Fruit fly (Drosophila melanogaster) whole organism, wandering third instar larva: ENCODE results near the gene CG43998.
A peak's percentile ranks its signal among the peaks of the same experiment; 100 is the strongest.

Source experiments
- Abd-B ChIP-seq: fragments of >200 bp; optimal IDR thresholded peaks from 2 replicates; lab custom pipeline; 2017; ENCODE audit warnings: missing biosample characterization, missing genetic modification characterization
- CG32264 ChIP-seq: fragments of 200-800 bp; sonication (Bioruptor generic); optimal IDR thresholded peaks from 2 replicates; lab custom pipeline; 2016; ENCODE audit warnings: missing biosample characterization, missing genetic modification characterization
- CG9705 ChIP-seq: fragments of 200-800 bp; sonication (Bioruptor generic); optimal IDR thresholded peaks from 2 replicates; lab custom pipeline; 2018; ENCODE audit warnings: missing biosample characterization, mild to moderate bottlenecking, missing genetic modification characterization
- CrebA ChIP-seq: fragments of 200-800 bp; sonication (Bioruptor generic); optimal IDR thresholded peaks from 2 replicates; lab custom pipeline; 2016; ENCODE audit warnings: missing biosample characterization, mild to moderate bottlenecking, missing genetic modification characterization, borderline replicate concordance
- Dfd ChIP-seq: fragments of >200 bp; optimal IDR thresholded peaks from 2 replicates; lab custom pipeline; 2017; ENCODE audit warnings: missing biosample characterization, missing genetic modification characterization
- Dif ChIP-seq: fragments of 200-275, 200-300 bp; sonication (Bioruptor generic); optimal IDR thresholded peaks from 2 replicates; lab custom pipeline; 2018; ENCODE audit warnings: missing biosample characterization, missing genetic modification characterization; ENCODE audit not compliant: partially characterized antibody
- GATAd ChIP-seq: sonication (Bioruptor generic); optimal IDR thresholded peaks from 2 replicates; lab custom pipeline; 2016; ENCODE audit warnings: missing biosample characterization, missing genetic modification characterization
- HLH106 ChIP-seq: fragments of 200-800 bp; optimal IDR thresholded peaks from 3 replicates; lab custom pipeline; 2019; ENCODE audit warnings: missing biosample characterization, mild to moderate bottlenecking, missing genetic modification characterization, moderate library complexity
- Hnf4 ChIP-seq: fragments of 200-800 bp; sonication (Bioruptor generic); optimal IDR thresholded peaks from 2 replicates; lab custom pipeline; 2016; ENCODE audit warnings: missing biosample characterization, mild to moderate bottlenecking, missing genetic modification characterization
- Hr78 ChIP-seq: fragments of >200 bp; optimal IDR thresholded peaks from 2 replicates; lab custom pipeline; 2017; ENCODE audit warnings: missing biosample characterization, missing genetic modification characterization
- Jra ChIP-seq: sonication (Bioruptor generic); optimal IDR thresholded peaks from 2 replicates; lab custom pipeline; 2016; ENCODE audit warnings: missing biosample characterization, missing genetic modification characterization
- Mio ChIP-seq: sonication (Bioruptor generic); optimal IDR thresholded peaks from 2 replicates; lab custom pipeline; 2016; ENCODE audit warnings: missing biosample characterization, missing genetic modification characterization
- Myc ChIP-seq: fragments of >200 bp; optimal IDR thresholded peaks from 2 replicates; lab custom pipeline; 2017
- N ChIP-seq: fragments of >200 bp; optimal IDR thresholded peaks from 2 replicates; lab custom pipeline; 2018; ENCODE audit warnings: missing biosample characterization, missing external identifiers, missing genetic modification characterization
- OdsH ChIP-seq: fragments of 200-800 bp; sonication (Bioruptor generic); optimal IDR thresholded peaks from 2 replicates; lab custom pipeline; 2016; ENCODE audit warnings: missing biosample characterization, mild to moderate bottlenecking, missing genetic modification characterization
- Rel ChIP-seq, 2 experiments: fragments of 200-800 bp; sonication (Bioruptor generic) in 1 of 2; optimal IDR thresholded peaks; 2 replicates in 1 of 2; 3 replicates in 1 of 2; lab custom pipeline; 2016 to 2019; ENCODE audit warnings: mild to moderate bottlenecking in 2 of 2, missing biosample characterization in 2 of 2, missing genetic modification characterization in 2 of 2, moderate library complexity in 1 of 2
- Sp1 ChIP-seq: fragments of 200-800 bp; sonication (Bioruptor generic); optimal IDR thresholded peaks from 3 replicates; lab custom pipeline; 2019; ENCODE audit warnings: missing biosample characterization, mild to moderate bottlenecking, missing genetic modification characterization, moderate library complexity
- Vsx2 ChIP-seq: fragments of 200-300, 225-300 bp; sonication (Bioruptor generic); optimal IDR thresholded peaks from 2 replicates; lab custom pipeline; 2018; ENCODE audit warnings: missing biosample characterization, missing genetic modification characterization; ENCODE audit not compliant: partially characterized antibody
- br ChIP-seq: fragments of 200-800 bp; sonication (Bioruptor generic); optimal IDR thresholded peaks from 2 replicates; lab custom pipeline; 2016; ENCODE audit warnings: missing biosample characterization, missing genetic modification characterization
- brk ChIP-seq: fragments of 200-800 bp; sonication (Bioruptor generic); optimal IDR thresholded peaks from 2 replicates; lab custom pipeline; 2016; ENCODE audit warnings: missing biosample characterization, mild to moderate bottlenecking, missing genetic modification characterization
- dl ChIP-seq, 2 experiments: fragments of 175-275, 200-275 bp in 1 of 2; fragments of 200-275 bp in 1 of 2; sonication (Bioruptor generic); optimal IDR thresholded peaks; lab custom pipeline; 2018; ENCODE audit warnings: mild to moderate bottlenecking in 2 of 2, missing biosample characterization in 2 of 2, missing genetic modification characterization in 2 of 2, moderate library complexity in 2 of 2; ENCODE audit not compliant: partially characterized antibody in 2 of 2, insufficient read depth in 1 of 2
- dmrt93B ChIP-seq: fragments of 200-800 bp; sonication (Bioruptor generic); optimal IDR thresholded peaks from 2 replicates; lab custom pipeline; 2018; ENCODE audit warnings: missing biosample characterization, mild to moderate bottlenecking, missing genetic modification characterization
- dsf ChIP-seq: sonication (Bioruptor generic); optimal IDR thresholded peaks from 2 replicates; lab custom pipeline; 2016; ENCODE audit warnings: missing biosample characterization, missing genetic modification characterization, borderline replicate concordance
- ey ChIP-seq: fragments of 200-800 bp; sonication (Bioruptor generic); optimal IDR thresholded peaks from 2 replicates; lab custom pipeline; 2016; ENCODE audit warnings: missing biosample characterization, missing genetic modification characterization
- foxo ChIP-seq, 2 experiments: fragments of 200-800 bp; sonication (Bioruptor generic); optimal IDR thresholded peaks; 2 replicates in 1 of 2; 3 replicates in 1 of 2; lab custom pipeline; 2016 to 2017; ENCODE audit warnings: missing biosample characterization in 2 of 2, missing genetic modification characterization in 2 of 2
- fru ChIP-seq: fragments of 200-800 bp; sonication (Bioruptor generic); optimal IDR thresholded peaks from 3 replicates; lab custom pipeline; 2016; ENCODE audit warnings: missing biosample characterization, mild to moderate bottlenecking, missing genetic modification characterization
- h ChIP-seq: fragments of 200-800 bp; sonication (Bioruptor generic); optimal IDR thresholded peaks from 3 replicates; lab custom pipeline; 2016; ENCODE audit warnings: missing biosample characterization, mild to moderate bottlenecking, missing genetic modification characterization
- jim ChIP-seq: fragments of 175-275, 200-325 bp; sonication (Bioruptor generic); optimal IDR thresholded peaks from 2 replicates; lab custom pipeline; 2016; ENCODE audit warnings: missing biosample characterization, mild to moderate bottlenecking, missing genetic modification characterization
- lola ChIP-seq: fragments of >200 bp; optimal IDR thresholded peaks from 2 replicates; lab custom pipeline; 2017; ENCODE audit warnings: missing biosample characterization, missing genetic modification characterization
- psq ChIP-seq: fragments of 200-800 bp; sonication (Bioruptor generic); optimal IDR thresholded peaks from 3 replicates; lab custom pipeline; 2017; ENCODE audit warnings: missing biosample characterization, mild to moderate bottlenecking, missing genetic modification characterization, moderate library complexity
- rgr ChIP-seq: fragments of 200-800 bp; sonication (Bioruptor generic); optimal IDR thresholded peaks from 3 replicates; lab custom pipeline; 2016; ENCODE audit warnings: missing biosample characterization, mild to moderate bottlenecking, missing genetic modification characterization
- sage ChIP-seq: fragments of 200-800 bp; sonication (Bioruptor generic); optimal IDR thresholded peaks from 2 replicates; lab custom pipeline; 2016; ENCODE audit warnings: missing biosample characterization, mild to moderate bottlenecking, missing genetic modification characterization
- sv ChIP-seq: fragments of 200-800 bp; sonication (Bioruptor generic); optimal IDR thresholded peaks from 3 replicates; lab custom pipeline; 2016; ENCODE audit warnings: missing biosample characterization, missing genetic modification characterization
- tai ChIP-seq: sonication (Bioruptor generic); optimal IDR thresholded peaks from 2 replicates; lab custom pipeline; 2016; ENCODE audit warnings: missing biosample characterization, missing genetic modification characterization
- usp ChIP-seq: fragments of >200 bp; optimal IDR thresholded peaks from 2 replicates; lab custom pipeline; 2017; ENCODE audit warnings: missing biosample characterization, missing genetic modification characterization
- woc ChIP-seq: sonication (Bioruptor generic); optimal IDR thresholded peaks from 2 replicates; lab custom pipeline; 2016; ENCODE audit warnings: missing biosample characterization, mild to moderate bottlenecking, missing genetic modification characterization

The CG43998 gene

DNA sequence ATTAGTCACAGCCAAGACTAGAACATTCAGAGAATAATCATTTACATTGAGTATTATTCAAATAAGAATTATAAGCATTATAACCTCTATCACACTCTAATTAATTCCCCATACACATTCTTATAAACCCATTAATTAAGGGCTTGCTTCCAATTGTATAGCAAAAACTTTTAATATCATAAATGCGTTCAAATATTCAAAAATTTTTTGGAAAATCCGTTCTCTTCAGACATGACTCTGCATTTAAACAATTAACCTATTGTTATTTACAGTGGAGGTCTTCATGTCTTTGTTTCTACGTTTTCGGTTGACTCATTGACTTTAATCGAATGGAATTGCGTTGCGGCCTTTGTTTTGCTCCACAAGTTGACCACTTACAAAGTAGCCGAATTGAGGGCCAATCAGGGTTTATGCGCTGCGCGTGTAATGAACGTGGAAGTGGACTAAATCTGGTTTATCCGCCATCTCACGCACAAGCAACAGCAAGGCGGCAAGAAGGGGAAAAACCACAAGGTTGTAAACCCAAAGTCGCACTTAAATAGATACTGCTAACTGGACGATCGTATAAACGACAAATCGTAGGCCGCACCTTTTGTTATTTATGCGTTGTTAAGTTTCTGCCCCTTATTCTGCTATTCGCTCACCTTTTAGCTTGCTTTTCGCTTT is 7.8 kb downstream of the CG43998 start:
- TF ChIP-seq dmrt93B (GFP tag; lab: Kevin White, UChicago) (peak; percentile 21), CG9705 (GFP tag; lab: Kevin White, UChicago) (peak; percentile 14), br (peak; percentile 66), fru (GFP tag; lab: Kevin White, UChicago) (peak; percentile 61), lola (no peak), OdsH (GFP tag; lab: Kevin White, UChicago) (peak; percentile 26), ey (GFP tag; lab: Kevin White, UChicago) (peak; percentile 51), h (GFP tag; lab: Kevin White, UChicago) (peak; percentile 50), foxo (GFP tag; optimal IDR thresholded peaks at IDR 0.05; lab: Kevin White, UChicago) (peak in 1 of 2 experiments; percentile 9), CG32264 (GFP tag; lab: Kevin White, UChicago) (no peak), Jra (GFP tag; lab: Kevin White, UChicago) (no peak), sage (no peak), Hnf4 (GFP tag; lab: Kevin White, UChicago) (peak; percentile 12), psq (GFP tag; lab: Kevin White, UChicago) (peak; percentile 4), Sp1 (GFP tag; lab: Kevin White, UChicago) (peak; percentile 44), rgr (GFP tag; lab: Kevin White, UChicago) (peak; percentile 57), Rel (GFP tag; optimal IDR thresholded peaks at IDR 0.05; lab: Kevin White, UChicago) (no peak), Rel (tag; optimal IDR thresholded peaks at IDR 0.05; lab: Kevin White, UChicago) (peak; percentile 42), HLH106 (tag; lab: Kevin White, UChicago) (peak; percentile 55)

DNA sequence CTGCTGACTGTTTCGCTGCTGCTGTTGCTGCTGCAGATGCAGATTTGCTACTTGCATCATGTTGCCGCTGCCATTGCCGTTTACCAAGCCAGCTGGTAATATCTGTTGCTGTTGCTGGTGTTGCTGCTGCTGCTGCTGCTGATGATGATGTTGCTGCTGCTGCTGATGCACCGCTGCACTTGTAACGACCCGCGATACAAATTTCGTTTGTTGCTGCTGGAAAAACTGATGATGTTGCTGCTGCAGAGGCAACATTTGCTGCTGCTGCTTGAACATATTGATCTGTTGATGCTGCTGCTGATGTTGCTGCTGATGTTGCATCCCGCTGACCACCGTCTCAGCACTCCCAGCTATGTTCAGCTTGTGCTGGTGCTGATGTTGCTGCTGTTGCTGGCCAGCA is 8.4 kb downstream of the CG43998 start:
- TF ChIP-seq br (no peak), Dfd (peak; percentile 95)

DNA sequence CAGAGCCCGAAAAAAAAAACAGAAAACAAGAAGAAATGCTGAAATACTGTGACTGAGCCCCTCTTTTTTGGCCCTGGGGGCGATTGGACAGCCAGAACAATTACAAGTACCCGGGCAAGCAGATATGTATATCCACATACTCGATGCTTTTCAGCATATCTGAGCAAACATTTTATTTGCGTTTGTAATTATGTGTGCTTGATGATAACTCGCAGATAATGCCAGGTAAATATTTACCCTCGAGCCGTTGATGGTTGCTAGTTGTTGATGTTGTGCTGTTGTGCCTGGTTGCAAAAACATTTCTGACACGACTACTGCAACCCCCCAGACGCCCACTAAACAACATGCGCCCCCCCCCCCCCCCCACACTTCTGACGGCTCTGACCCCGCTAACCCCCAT is 9.4 kb downstream of the CG43998 start:
- no peak for TF ChIP-seq woc
- TF ChIP-seq Myc (lab: Kevin White, UChicago), result no peak
- no peak for TF ChIP-seq foxo (GFP tag; optimal IDR thresholded peaks at IDR 0.05; lab: Kevin White, UChicago)
- no peak for TF ChIP-seq Jra (GFP tag; lab: Kevin White, UChicago)
- TF ChIP-seq CrebA (GFP tag; lab: Kevin White, UChicago), result no peak
- TF ChIP-seq sage, result no peak
- TF ChIP-seq br, result no peak
- no peak for TF ChIP-seq jim (GFP tag; lab: Kevin White, UChicago)
- TF ChIP-seq Rel (GFP tag; optimal IDR thresholded peaks at IDR 0.05; lab: Kevin White, UChicago), result no peak
- TF ChIP-seq Rel (tag; optimal IDR thresholded peaks at IDR 0.05; lab: Kevin White, UChicago), result no peak
- TF ChIP-seq dsf (GFP tag; lab: Kevin White, UChicago), result no peak
- peak; percentile 32 for TF ChIP-seq rgr (GFP tag; lab: Kevin White, UChicago)
- TF ChIP-seq dl (GFP tag; optimal IDR thresholded peaks at IDR 0.05; lab: Kevin White, UChicago; ENCODE audit: insufficient read depth in 1 of 2, partially characterized antibody in 2 of 2), result no peak
- TF ChIP-seq Hr78 (GFP tag; lab: Kevin White, UChicago), result no peak
- peak; percentile 6 for TF ChIP-seq OdsH (GFP tag; lab: Kevin White, UChicago)
- TF ChIP-seq HLH106 (tag; lab: Kevin White, UChicago), result no peak
- TF ChIP-seq, all 38 proteins: peak for 2

dm6 chr3R:23915967-23916366 is 12.8 kb downstream of the CG43998 start:
- TF ChIP-seq foxo (GFP tag; optimal IDR thresholded peaks at IDR 0.05; lab: Kevin White, UChicago) (peak in 1 of 2 experiments; percentile 85), lola (no peak), Mio (GFP tag; lab: Kevin White, UChicago) (no peak), sage (peak; percentile 59), dmrt93B (GFP tag; lab: Kevin White, UChicago) (peak; percentile 71), dsf (GFP tag; lab: Kevin White, UChicago) (no peak), fru (GFP tag; lab: Kevin White, UChicago) (peak; percentile 86), sv (GFP tag; lab: Kevin White, UChicago) (no peak), HLH106 (tag; lab: Kevin White, UChicago) (peak; percentile 79), N (no peak), brk (GFP tag; lab: Kevin White, UChicago) (peak; percentile 32), usp (no peak), CrebA (GFP tag; lab: Kevin White, UChicago) (no peak), Dfd (no peak), CG9705 (GFP tag; lab: Kevin White, UChicago) (peak; percentile 1), br (peak; percentile 79), Abd-B (no peak), woc (peak; percentile 64), h (GFP tag; lab: Kevin White, UChicago) (peak; percentile 85), OdsH (GFP tag; lab: Kevin White, UChicago) (peak; percentile 72), jim (GFP tag; lab: Kevin White, UChicago) (no peak), GATAd (GFP tag; lab: Kevin White, UChicago) (no peak), dl (GFP tag; optimal IDR thresholded peaks at IDR 0.05; lab: Kevin White, UChicago; ENCODE audit: insufficient read depth in 1 of 2, partially characterized antibody in 2 of 2) (no peak), Jra (GFP tag; lab: Kevin White, UChicago) (no peak), CG32264 (GFP tag; lab: Kevin White, UChicago) (peak; percentile 40), Sp1 (GFP tag; lab: Kevin White, UChicago) (peak; percentile 75), Hnf4 (GFP tag; lab: Kevin White, UChicago) (peak; percentile 68), Hr78 (GFP tag; lab: Kevin White, UChicago) (no peak), Myc (lab: Kevin White, UChicago) (no peak), Dif (GFP tag; lab: Kevin White, UChicago) (no peak), tai (peak; percentile 16), Rel (GFP tag; optimal IDR thresholded peaks at IDR 0.05; lab: Kevin White, UChicago) (no peak), Rel (tag; optimal IDR thresholded peaks at IDR 0.05; lab: Kevin White, UChicago) (no peak), psq (GFP tag; lab: Kevin White, UChicago) (peak; percentile 62), Vsx2 (GFP tag; lab: Kevin White, UChicago) (no peak), ey (GFP tag; lab: Kevin White, UChicago) (peak; percentile 72), rgr (GFP tag; lab: Kevin White, UChicago) (peak; percentile 77)
